Worm (Caenorhabditis elegans) whole organism, late embryonic: ENCODE results near the gene frpr-6.

Experiments used
- ceh-19 ChIP-seq: fragments of 200-800 bp; sonication (Bioruptor generic); optimal IDR thresholded peaks from 2 replicates; lab custom pipeline; 2018; ENCODE audit warnings: mild to moderate bottlenecking, missing genetic modification characterization, missing compliant biosample characterization
- ceh-9 ChIP-seq: sonication (generic microtip); optimal IDR thresholded peaks from 2 replicates; lab custom pipeline; 2016; ENCODE audit warnings: mild to moderate bottlenecking, missing genetic modification characterization, inconsistent platforms, missing compliant biosample characterization
- hlh-13 ChIP-seq: fragments of 200-800 bp; sonication (Bioruptor generic); optimal IDR thresholded peaks from 2 replicates; lab custom pipeline; 2018; ENCODE audit warnings: mild to moderate bottlenecking, missing genetic modification characterization, missing compliant biosample characterization
- pag-3 ChIP-seq: sonication (generic microtip); optimal IDR thresholded peaks from 2 replicates; lab custom pipeline; 2016; ENCODE audit warnings: missing compliant biosample characterization, missing genetic modification characterization, borderline replicate concordance
- sdc-2 ChIP-seq: sonication (generic microtip); optimal IDR thresholded peaks from 2 replicates; lab custom pipeline; 2016; ENCODE audit warnings: missing genotype, missing genetic modification characterization, missing compliant biosample characterization
- tbx-7 ChIP-seq: sonication (generic microtip); optimal IDR thresholded peaks from 2 replicates; lab custom pipeline; 2016; ENCODE audit warnings: missing genotype, missing genetic modification characterization, missing compliant biosample characterization

ce11 chrV:9101062-9101461, at the start of gene frpr-6:
- no peak for TF ChIP-seq ceh-19
- no peak for TF ChIP-seq pag-3 (tag; lab: Kevin White, UChicago)
- no peak for TF ChIP-seq sdc-2 (tag; lab: Kevin White, UChicago)
- TF ChIP-seq hlh-13 (GFP tag; lab: Kevin White, UChicago) = no peak
- no peak for TF ChIP-seq tbx-7 (tag; lab: Kevin White, UChicago)
- TF ChIP-seq ceh-9 (tag; lab: Kevin White, UChicago) = no peak
